Fruit fly (Drosophila melanogaster) whole organism, embryonic: ENCODE measurements around the gene IntS10.

Source experiments
- Asciz ChIP-seq: fragments of 200-800 bp; sonication (Bioruptor generic); optimal IDR thresholded peaks from 2 replicates; lab custom pipeline; 2017; ENCODE audit warnings: missing biosample characterization, mild to moderate bottlenecking, missing genetic modification characterization, missing genetic modification reagents
- CG1602 ChIP-seq: fragments of 200-800 bp; sonication (Bioruptor generic); optimal IDR thresholded peaks from 3 replicates; lab custom pipeline; 2016; ENCODE audit warnings: missing biosample characterization, missing genetic modification characterization
- CG17186 ChIP-seq: fragments of 200-800 bp; sonication (Bioruptor generic); optimal IDR thresholded peaks from 3 replicates; lab custom pipeline; 2017; ENCODE audit warnings: missing biosample characterization, missing genetic modification reagents, missing genetic modification characterization
- CG18619 ChIP-seq: fragments of 200-800 bp; sonication (Bioruptor generic); optimal IDR thresholded peaks from 3 replicates; lab custom pipeline; 2017; ENCODE audit warnings: missing biosample characterization, mild to moderate bottlenecking, missing genetic modification characterization
- CG2199 ChIP-seq: fragments of 200-800 bp; sonication (Bioruptor generic); IDR thresholded peaks from 3 replicates; pipeline ENCODE4 v1.3.6; 2022; ENCODE audit warnings: missing biosample characterization, missing genetic modification characterization
- CG30403 ChIP-seq: fragments of 200-800 bp; sonication (Bioruptor generic); optimal IDR thresholded peaks from 3 replicates; lab custom pipeline; 2016; ENCODE audit warnings: missing biosample characterization, missing genetic modification characterization
- CG31224 ChIP-seq: fragments of 200-800 bp; sonication (Bioruptor generic); IDR thresholded peaks from 2 replicates; pipeline ENCODE4 v1.3.6; 2022; ENCODE audit warnings: missing biosample characterization, missing genetic modification characterization
- CG31388 ChIP-seq: fragments of 200-800 bp; sonication (Bioruptor generic); optimal IDR thresholded peaks from 2 replicates; lab custom pipeline; 2016; ENCODE audit warnings: missing biosample characterization, missing genetic modification characterization
- CG31441 ChIP-seq: fragments of 200-800 bp; sonication (Bioruptor generic); IDR thresholded peaks from 2 replicates; pipeline ENCODE4 v1.3.6; 2022; ENCODE audit warnings: missing biosample characterization, missing genetic modification characterization
- CG3163 ChIP-seq: fragments of 200-800 bp; sonication (Bioruptor generic); optimal IDR thresholded peaks from 3 replicates; lab custom pipeline; 2016; ENCODE audit warnings: missing biosample characterization, missing genetic modification characterization
- CG3281 ChIP-seq: fragments of 200-800 bp; sonication (Bioruptor generic); optimal IDR thresholded peaks from 3 replicates; lab custom pipeline; 2017; ENCODE audit warnings: missing biosample characterization, mild to moderate bottlenecking, missing genetic modification characterization
- CG34376 ChIP-seq: fragments of 200-800 bp; sonication (Bioruptor generic); optimal IDR thresholded peaks from 2 replicates; lab custom pipeline; 2018; ENCODE audit warnings: missing biosample characterization, mild to moderate bottlenecking, missing genetic modification characterization
- CG3847 ChIP-seq: fragments of 200-800 bp; sonication (Bioruptor generic); IDR thresholded peaks from 2 replicates; pipeline ENCODE4 v1.3.6; 2022; ENCODE audit warnings: missing biosample characterization, missing genetic modification characterization
- CG4820 ChIP-seq: fragments of 200-800 bp; sonication (Bioruptor generic); optimal IDR thresholded peaks from 3 replicates; lab custom pipeline; 2016; ENCODE audit warnings: missing biosample characterization, missing genetic modification characterization
- CG6272 ChIP-seq: fragments of 200-800 bp; sonication (Bioruptor generic); IDR thresholded peaks from 2 replicates; pipeline ENCODE4 v1.3.6; 2022; ENCODE audit warnings: missing biosample characterization, missing genetic modification characterization
- CG6765 ChIP-seq: fragments of 200-800 bp; sonication (Bioruptor generic); optimal IDR thresholded peaks from 3 replicates; lab custom pipeline; 2017; ENCODE audit warnings: missing biosample characterization, mild to moderate bottlenecking, missing genetic modification characterization
- CG6854 ChIP-seq: fragments of 200-800 bp; sonication (Bioruptor generic); optimal IDR thresholded peaks from 3 replicates; lab custom pipeline; 2017; ENCODE audit warnings: missing biosample characterization, mild to moderate bottlenecking, missing genetic modification characterization
- Hand ChIP-seq: fragments of 200-800 bp; sonication (Bioruptor generic); optimal IDR thresholded peaks from 2 replicates; lab custom pipeline; 2017; ENCODE audit warnings: mild to moderate bottlenecking, missing biosample characterization, missing genetic modification reagents, missing genetic modification characterization
- HmgZ ChIP-seq: fragments of 200-800 bp; sonication (Bioruptor generic); optimal IDR thresholded peaks from 2 replicates; lab custom pipeline; 2018; ENCODE audit warnings: missing biosample characterization, mild to moderate bottlenecking, missing genetic modification characterization
- MTF-1 ChIP-seq: fragments of 200-800 bp; sonication (Bioruptor generic); optimal IDR thresholded peaks from 2 replicates; lab custom pipeline; 2018; ENCODE audit warnings: missing biosample characterization, mild to moderate bottlenecking, missing genetic modification characterization, borderline replicate concordance
- Max ChIP-seq: fragments of 200-800 bp; sonication (Bioruptor generic); optimal IDR thresholded peaks from 2 replicates; lab custom pipeline; 2016; ENCODE audit warnings: missing biosample characterization, mild to moderate bottlenecking, missing genetic modification characterization
- NK7.1 ChIP-seq: fragments of 200-800 bp; sonication (Bioruptor generic); optimal IDR thresholded peaks from 3 replicates; lab custom pipeline; 2016; ENCODE audit warnings: missing biosample characterization, missing genetic modification characterization
- Nf-YC ChIP-seq: fragments of 200-800 bp; optimal IDR thresholded peaks from 3 replicates; lab custom pipeline; 2019; ENCODE audit warnings: missing biosample characterization, mild to moderate bottlenecking, missing genetic modification characterization, moderate library complexity
- Optix ChIP-seq: fragments of 200-800 bp; sonication (Bioruptor generic); IDR thresholded peaks from 3 replicates; pipeline ENCODE4 v1.3.6; 2022; ENCODE audit warnings: missing biosample characterization, missing genetic modification characterization
- Pdp1 ChIP-seq, 2 experiments: fragments of 200-800 bp; sonication (Bioruptor generic); optimal IDR thresholded peaks; 3 replicates each; lab custom pipeline; 2016; ENCODE audit warnings: missing biosample characterization in 2 of 2, missing genetic modification characterization in 2 of 2, mild to moderate bottlenecking in 1 of 2, moderate library complexity in 1 of 2
- Sox100B ChIP-seq: fragments of 200-800 bp; sonication (Bioruptor generic); optimal IDR thresholded peaks from 3 replicates; lab custom pipeline; 2018; ENCODE audit warnings: missing biosample characterization, mild to moderate bottlenecking, missing genetic modification characterization
- Sox102F ChIP-seq: fragments of 200-800 bp; sonication (Bioruptor generic); optimal IDR thresholded peaks from 2 replicates; lab custom pipeline; 2018; ENCODE audit warnings: missing biosample characterization, mild to moderate bottlenecking, missing genetic modification characterization, moderate library complexity
- Stat92E ChIP-seq, 3 experiments: fragments of >200 bp in 2 of 3; fragments of 200-800 bp in 1 of 3; sonication (Bioruptor generic) in 1 of 3; optimal IDR thresholded peaks; 2 replicates each; lab custom pipeline; 2017 to 2019; ENCODE audit warnings: missing biosample characterization in 3 of 3, missing genetic modification characterization in 3 of 3, mild to moderate bottlenecking in 1 of 3, moderate library complexity in 1 of 3
- Taf1 ChIP-seq: fragments of 200-800 bp; sonication (Bioruptor generic); IDR thresholded peaks from 2 replicates; pipeline ENCODE4 v1.3.6; 2022; ENCODE audit warnings: missing biosample characterization, missing genetic modification characterization
- abd-A ChIP-seq: fragments of 200-800 bp; sonication (Bioruptor generic); optimal IDR thresholded peaks from 3 replicates; lab custom pipeline; 2019; ENCODE audit warnings: missing biosample characterization, mild to moderate bottlenecking, missing genetic modification characterization, moderate library complexity
- bigmax ChIP-seq: fragments of 200-800 bp; sonication (Bioruptor generic); optimal IDR thresholded peaks from 2 replicates; lab custom pipeline; 2018; ENCODE audit warnings: missing biosample characterization, mild to moderate bottlenecking, missing genetic modification characterization
- cad ChIP-seq: fragments of >200 bp; optimal IDR thresholded peaks from 2 replicates; lab custom pipeline; 2017; ENCODE audit warnings: missing biosample characterization, missing genetic modification characterization
- chinmo ChIP-seq: fragments of 200-800 bp; sonication (Bioruptor generic); IDR thresholded peaks from 4 replicates; pipeline ENCODE4 v1.3.6; 2022; ENCODE audit warnings: missing biosample characterization, missing genetic modification characterization; ENCODE audit not compliant: partially characterized antibody
- emc ChIP-seq: fragments of 200-800 bp; sonication (Bioruptor generic); optimal IDR thresholded peaks from 2 replicates; lab custom pipeline; 2016; ENCODE audit warnings: missing biosample characterization, missing genetic modification characterization
- eve ChIP-seq, 2 experiments: fragments of >200 bp; optimal IDR thresholded peaks; 2 replicates each; lab custom pipeline; 2017; ENCODE audit warnings: missing biosample characterization in 2 of 2, missing genetic modification characterization in 2 of 2
- eyg ChIP-seq: fragments of 200-800 bp; sonication (Bioruptor generic); optimal IDR thresholded peaks from 3 replicates; lab custom pipeline; 2016; ENCODE audit warnings: missing biosample characterization, missing genetic modification characterization
- ftz-f1 ChIP-seq: fragments of 200-800 bp; sonication (Bioruptor generic); optimal IDR thresholded peaks from 2 replicates; lab custom pipeline; 2016; ENCODE audit warnings: missing biosample characterization, missing genetic modification characterization
- gem ChIP-seq: fragments of 200-800 bp; sonication (Bioruptor generic); optimal IDR thresholded peaks from 2 replicates; lab custom pipeline; 2019; ENCODE audit warnings: missing biosample characterization, mild to moderate bottlenecking, missing genetic modification characterization, moderate library complexity
- lola ChIP-seq, 3 experiments: fragments of >200 bp in 2 of 3; fragments of 200-800 bp in 1 of 3; sonication (Bioruptor generic) in 1 of 3; optimal IDR thresholded peaks; 2 replicates each; lab custom pipeline; 2017 to 2019; ENCODE audit warnings: missing biosample characterization in 3 of 3, missing genetic modification characterization in 3 of 3, mild to moderate bottlenecking in 1 of 3, moderate library complexity in 1 of 3
- odd ChIP-seq: fragments of 200-800 bp; sonication (Bioruptor generic); optimal IDR thresholded peaks from 2 replicates; lab custom pipeline; 2017; ENCODE audit warnings: missing biosample characterization, mild to moderate bottlenecking, missing genetic modification characterization
- onecut ChIP-seq: fragments of 200-800 bp; sonication (Bioruptor generic); IDR thresholded peaks from 2 replicates; pipeline ENCODE4 v1.3.6; 2022; ENCODE audit warnings: missing biosample characterization, missing genetic modification characterization
- otp ChIP-seq: fragments of 200-800 bp; sonication (Bioruptor generic); IDR thresholded peaks from 3 replicates; pipeline ENCODE4, ENCODE4 v1.3.6; 2022; ENCODE audit warnings: missing biosample characterization, missing genetic modification characterization
- pb ChIP-seq: fragments of 200-800 bp; sonication (Bioruptor generic); optimal IDR thresholded peaks from 3 replicates; lab custom pipeline; 2016; ENCODE audit warnings: missing biosample characterization, missing genetic modification characterization
- rib ChIP-seq: fragments of 200-800 bp; sonication (Bioruptor generic); IDR thresholded peaks from 2 replicates; pipeline ENCODE4 v1.3.6; 2022; ENCODE audit warnings: missing biosample characterization, missing genetic modification characterization
- sim ChIP-seq: fragments of 200-800 bp; sonication (Bioruptor generic); IDR thresholded peaks from 2 replicates; pipeline ENCODE4 v1.3.6; 2022; ENCODE audit warnings: missing biosample characterization, missing genetic modification characterization
- sqz ChIP-seq: fragments of 200-800 bp; sonication (Bioruptor generic); optimal IDR thresholded peaks from 3 replicates; lab custom pipeline; 2018; ENCODE audit warnings: missing biosample characterization, mild to moderate bottlenecking, missing genetic modification characterization
- sug ChIP-seq: fragments of 200-800 bp; optimal IDR thresholded peaks from 2 replicates; lab custom pipeline; 2019; ENCODE audit warnings: missing biosample characterization, mild to moderate bottlenecking, missing genetic modification characterization, moderate library complexity
- tgo ChIP-seq: fragments of 200-800 bp; sonication (Bioruptor generic); IDR thresholded peaks from 3 replicates; pipeline ENCODE4 v1.3.6; 2022; ENCODE audit warnings: missing biosample characterization, missing genetic modification characterization
- trh ChIP-seq: fragments of 200-800 bp; sonication (Bioruptor generic); optimal IDR thresholded peaks from 2 replicates; lab custom pipeline; 2016; ENCODE audit warnings: missing biosample characterization, missing genetic modification characterization
- vnd ChIP-seq: fragments of 200-800 bp; sonication (Bioruptor generic); IDR thresholded peaks from 3 replicates; pipeline ENCODE4 v1.3.6; 2022; ENCODE audit warnings: missing biosample characterization, missing genetic modification characterization; ENCODE audit not compliant: partially characterized antibody

IntS10 gene

DNA sequence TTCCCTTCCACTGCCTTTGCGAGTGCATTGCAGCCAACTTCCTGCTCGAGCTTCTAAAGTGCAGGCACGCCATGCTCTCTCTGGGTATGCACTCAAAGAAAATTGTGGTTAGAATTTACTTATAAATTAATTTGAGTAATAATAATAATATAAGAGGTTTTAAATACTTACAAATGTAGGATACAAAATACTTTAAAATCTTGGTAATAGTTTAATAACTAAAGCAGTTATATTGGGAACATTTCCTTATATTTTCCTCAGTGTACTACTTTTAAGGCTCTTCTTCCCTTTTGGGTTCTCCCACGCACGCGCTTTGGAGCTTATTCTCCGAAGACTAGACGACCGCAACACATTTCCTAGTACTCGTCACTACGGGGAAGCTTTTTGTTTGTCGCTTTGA lies 20.0 kb downstream of the IntS10 start (continued):
- TF ChIP-seq abd-A (tag; lab: Kevin White, UChicago) (peak; percentile 31), pb (GFP tag; lab: Kevin White, UChicago) (no peak), eve (GFP tag; optimal IDR thresholded peaks at IDR 0.05; lab: Kevin White, UChicago) (no peak), CG31388 (no peak), MTF-1 (GFP tag; lab: Kevin White, UChicago) (peak; percentile 29), CG17186 (no peak), CG31224 (GFP tag; lab: Robert Waterston, UW) (peak; percentile 49; the same call in 1 of the 2 replicates), CG1602 (GFP tag; lab: Kevin White, UChicago) (peak; percentile 69), CG18619 (GFP tag; lab: Kevin White, UChicago) (peak; percentile 80), CG3281 (GFP tag; lab: Kevin White, UChicago) (peak; percentile 86), Taf1 (GFP tag; lab: Robert Waterston, UW) (peak; percentile 43; the same call in 1 of the 2 replicates), odd (GFP tag; lab: Kevin White, UChicago) (peak; percentile 73), Optix (GFP tag; lab: Robert Waterston, UW) (peak; percentile 50; the same call in 1 of the 3 replicates), CG31441 (GFP tag; lab: Robert Waterston, UW) (peak; percentile 86), Nf-YC (tag; lab: Kevin White, UChicago) (peak; percentile 79), CG6854 (GFP tag; lab: Kevin White, UChicago) (peak; percentile 75), Stat92E (GFP tag; optimal IDR thresholded peaks at IDR 0.05; lab: Kevin White, UChicago) (no peak), eyg (no peak), Max (GFP tag; lab: Kevin White, UChicago) (peak; percentile 64), CG2199 (GFP tag; lab: Robert Waterston, UW) (0 out of 3 replicates have a peak, but pooled peaks have one; percentile 32), CG30403 (GFP tag; lab: Kevin White, UChicago) (peak; percentile 76), CG3163 (no peak), gem (tag; lab: Kevin White, UChicago) (peak; percentile 92), lola (GFP tag; optimal IDR thresholded peaks at IDR 0.05; lab: Kevin White, UChicago) (peak in 1 of 3 experiments; percentile 66), NK7.1 (GFP tag; lab: Kevin White, UChicago) (no peak), CG6272 (GFP tag; lab: Robert Waterston, UW) (no peak), ftz-f1 (no peak), Asciz (peak; percentile 69), rib (GFP tag; lab: Robert Waterston, UW) (no peak), otp (GFP tag; lab: Robert Waterston, UW) (0 out of 3 replicates have a peak, but pooled peaks have one; percentile 38), Sox102F (GFP tag; lab: Kevin White, UChicago) (peak; percentile 88), sim (GFP tag; lab: Robert Waterston, UW) (peak; percentile 61; the same call in 1 of the 2 replicates), vnd (GFP tag; lab: Robert Waterston, UW) (no peak), HmgZ (tag; lab: Kevin White, UChicago) (peak; percentile 52), onecut (GFP tag; lab: Robert Waterston, UW) (peak; percentile 55), CG3847 (GFP tag; lab: Robert Waterston, UW) (peak; percentile 73), CG4820 (GFP tag; lab: Kevin White, UChicago) (peak; percentile 43), sug (tag; lab: Kevin White, UChicago) (peak; percentile 79), Hand (GFP tag; lab: Kevin White, UChicago) (peak; percentile 93), tgo (GFP tag; lab: Robert Waterston, UW) (peak; percentile 85), emc (GFP tag; lab: Kevin White, UChicago) (no peak), CG34376 (GFP tag; lab: Kevin White, UChicago) (peak; percentile 73), Sox100B (peak; percentile 81), bigmax (GFP tag; lab: Kevin White, UChicago) (no peak), cad (GFP tag; lab: Kevin White, UChicago) (no peak), trh (GFP tag; lab: Kevin White, UChicago) (peak; percentile 54), chinmo (GFP tag; lab: Robert Waterston, UW) (0 out of 4 replicates have a peak, but pooled peaks have one; percentile 34), sqz (GFP tag; lab: Kevin White, UChicago) (peak; percentile 70), Pdp1 (GFP tag; optimal IDR thresholded peaks at IDR 0.05; lab: Kevin White, UChicago) (peak in 1 of 2 experiments; percentile 34), CG6765 (GFP tag; lab: Kevin White, UChicago) (peak; percentile 81)
